Fruit fly (Drosophila melanogaster): ENCODE data around the gene Pfdn6.
A peak's percentile ranks its signal among the peaks of the same experiment; 100 is the strongest.

dm6 chr3L:19901486-19902255 lies 21.8 kb upstream of the Pfdn6 start:
- TF ChIP-seq ovo (GFP tag; optimal IDR thresholded peaks at IDR 0.05) (no peak), cic (GFP tag; optimal IDR thresholded peaks at IDR 0.05) (peak; percentile 58), CG7045 (GFP tag; optimal IDR thresholded peaks at IDR 0.05) (no peak), kay (GFP tag; ENCODE audit: borderline replicate concordance) (peak; percentile 26), CG12768 (GFP tag; optimal IDR thresholded peaks at IDR 0.05) (peak; percentile 38)

All from whole organism, adult.